Worm (Caenorhabditis elegans) whole organism, L1 larva: ENCODE data around the gene R11G10.3.

Experiments
- lin-13 ChIP-seq: fragments of 150-350 bp; optimal IDR thresholded peaks from 2 replicates; lab custom pipeline; 2014; ENCODE audit warnings: missing biosample characterization, missing genetic modification reagents, missing genetic modification characterization
- nhr-11 ChIP-seq: fragments of 150-350 bp; optimal IDR thresholded peaks from 2 replicates; lab custom pipeline; 2014; ENCODE audit warnings: missing biosample characterization, missing genetic modification characterization
- nhr-237 ChIP-seq: fragments of 150-350 bp; optimal IDR thresholded peaks from 2 replicates; lab custom pipeline; 2014; ENCODE audit warnings: missing biosample characterization, missing genetic modification characterization
- nhr-76 ChIP-seq: sonication (generic microtip); optimal IDR thresholded peaks from 2 replicates; lab custom pipeline; 2017; ENCODE audit warnings: missing biosample characterization, missing genetic modification characterization
- pag-3 ChIP-seq: sonication (generic microtip); optimal IDR thresholded peaks from 2 replicates; lab custom pipeline; 2017; ENCODE audit warnings: missing genetic modification characterization, mild to moderate bottlenecking, missing compliant biosample characterization, antibody characterized with exemption, borderline replicate concordance; ENCODE audit not compliant: insufficient read depth
- unc-86 ChIP-seq: sonication (generic microtip); optimal IDR thresholded peaks from 2 replicates; lab custom pipeline; 2016; ENCODE audit warnings: missing genetic modification characterization, missing compliant biosample characterization
- vab-15 ChIP-seq: sonication (generic microtip); optimal IDR thresholded peaks from 2 replicates; lab custom pipeline; 2017; ENCODE audit warnings: missing genotype, mild to moderate bottlenecking, missing genetic modification characterization, missing compliant biosample characterization
- zag-1 ChIP-seq: fragments of 150-350 bp; optimal IDR thresholded peaks from 2 replicates; lab custom pipeline; 2014; ENCODE audit warnings: missing biosample characterization, missing genetic modification characterization
- ztf-11 ChIP-seq, 2 experiments: sonication (generic microtip); optimal IDR thresholded peaks; 2 replicates each; lab custom pipeline; 2016 to 2017; ENCODE audit warnings: missing genetic modification characterization in 2 of 2, missing biosample characterization in 1 of 2, missing compliant biosample characterization in 1 of 2

- no peak for TF ChIP-seq unc-86 (tag; lab: Kevin White, UChicago)
- no peak for TF ChIP-seq pag-3 (tag; lab: Kevin White, UChicago)
- TF ChIP-seq lin-13 (GFP tag; lab: Kevin White, UChicago), result no peak
- no peak for TF ChIP-seq zag-1 (tag; lab: Kevin White, UChicago)
- TF ChIP-seq vab-15, result no peak
- no peak for TF ChIP-seq nhr-11 (tag; lab: Kevin White, UChicago)
- TF ChIP-seq nhr-237 (tag; lab: Kevin White, UChicago), result no peak
- TF ChIP-seq nhr-76 (tag; lab: Kevin White, UChicago), result no peak
- no peak for TF ChIP-seq ztf-11 (tag; optimal IDR thresholded peaks at IDR 0.05; lab: Kevin White, UChicago)
These were observed 48.5 kb downstream of the R11G10.3 start, which contains the start of gene C50B8.4 for ce11 chrV:13571714-13572258.
